Worm (Caenorhabditis elegans): ENCODE measurements around the gene lipl-2.

DNA sequence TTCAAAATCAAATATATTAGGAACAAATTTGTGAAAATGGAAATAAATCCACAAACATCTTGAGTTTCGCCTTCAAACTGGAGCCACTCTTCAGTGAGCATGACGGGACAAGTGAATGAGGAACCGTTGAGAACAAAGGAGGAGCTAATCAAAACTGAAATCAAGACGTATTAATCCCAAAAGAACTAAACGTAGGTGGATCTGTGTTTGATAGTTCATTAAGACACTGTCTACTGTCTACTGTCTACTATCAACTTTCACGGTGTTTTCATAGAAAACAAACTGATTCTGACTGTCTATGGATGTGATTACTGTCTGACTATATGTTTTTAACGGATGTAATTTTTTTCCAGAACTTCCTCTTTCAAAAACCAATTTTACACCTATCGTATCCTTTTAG is 30.4 kb downstream of the lipl-2 start, which contains the start of gene str-193:
- TF ChIP-seq lin-13 (tag; optimal IDR thresholded peaks at IDR 0.05) (no peak), ztf-11 (tag; optimal IDR thresholded peaks at IDR 0.05) (no peak), ham-2 (GFP tag; optimal IDR thresholded peaks at IDR 0.05) (no peak), lin-32 (GFP tag; optimal IDR thresholded peaks at IDR 0.05) (no peak), unc-39 (tag; optimal IDR thresholded peaks at IDR 0.05) (no peak), ceh-83 (GFP tag; optimal IDR thresholded peaks at IDR 0.05) (no peak), unc-62 (GFP tag; optimal IDR thresholded peaks at IDR 0.05) (no peak)

Measured in whole organism, mixed stage, embryonic.